Fruit fly (Drosophila melanogaster): Measurements from ENCODE around the gene Osi12.

The Osi12 gene

dm6 chr3R:6278231-6278630 is at the start of gene Osi12:
Gene Osi12, plus strand, starts transcription at chr3R:6278531.
- TF ChIP-seq CG17801 (GFP tag; optimal IDR thresholded peaks at IDR 0.05; ENCODE audit: partially characterized antibody) = no peak

- no peak for TF ChIP-seq CG17801 (GFP tag; optimal IDR thresholded peaks at IDR 0.05; ENCODE audit: partially characterized antibody)
Measured at dm6 chr3R:6229055-6229841, 49.1 kb upstream of the Osi12 start.

dm6 chr3R:6230298-6230697 is 48.0 kb upstream of the Osi12 start:
- no peak for TF ChIP-seq CG17801 (GFP tag; optimal IDR thresholded peaks at IDR 0.05; ENCODE audit: partially characterized antibody)

- no peak for TF ChIP-seq CG17801 (GFP tag; optimal IDR thresholded peaks at IDR 0.05; ENCODE audit: partially characterized antibody)
Measured at dm6 chr3R:6231391-6231790, 46.9 kb upstream of the Osi12 start.

dm6 chr3R:6233104-6233503 is 45.2 kb upstream of the Osi12 start:
- TF ChIP-seq CG17801 (GFP tag; optimal IDR thresholded peaks at IDR 0.05; ENCODE audit: partially characterized antibody) = no peak

- no peak for TF ChIP-seq CG17801 (GFP tag; optimal IDR thresholded peaks at IDR 0.05; ENCODE audit: partially characterized antibody)
Measured at dm6 chr3R:6234189-6234758, 44.1 kb upstream of the Osi12 start, which contains the start of gene Osi6. Gene Osi6, plus strand, starts transcription at chr3R:6234708.

dm6 chr3R:6238977-6239376 is 39.4 kb upstream of the Osi12 start:
- TF ChIP-seq CG17801 (GFP tag; optimal IDR thresholded peaks at IDR 0.05; ENCODE audit: partially characterized antibody) = no peak

dm6 chr3R:6240263-6240662 is 38.1 kb upstream of the Osi12 start:
- TF ChIP-seq CG17801 (GFP tag; optimal IDR thresholded peaks at IDR 0.05; ENCODE audit: partially characterized antibody) = no peak

dm6 chr3R:6241289-6241688 is 37.0 kb upstream of the Osi12 start:
- TF ChIP-seq CG17801 (GFP tag; optimal IDR thresholded peaks at IDR 0.05; ENCODE audit: partially characterized antibody) = no peak

dm6 chr3R:6244035-6244434 is 34.3 kb upstream of the Osi12 start:
- no peak for TF ChIP-seq CG17801 (GFP tag; optimal IDR thresholded peaks at IDR 0.05; ENCODE audit: partially characterized antibody)

dm6 chr3R:6244986-6245385 is 33.3 kb upstream of the Osi12 start:
- TF ChIP-seq CG17801 (GFP tag; optimal IDR thresholded peaks at IDR 0.05; ENCODE audit: partially characterized antibody) = no peak

- no peak for TF ChIP-seq CG17801 (GFP tag; optimal IDR thresholded peaks at IDR 0.05; ENCODE audit: partially characterized antibody)
Measured at dm6 chr3R:6248694-6249093, 29.6 kb upstream of the Osi12 start, which contains the start of gene Osi7. Gene Osi7, plus strand, starts transcription at chr3R:6248994.

- no peak for TF ChIP-seq CG17801 (GFP tag; optimal IDR thresholded peaks at IDR 0.05; ENCODE audit: partially characterized antibody)
Measured at dm6 chr3R:6252809-6253208, 25.5 kb upstream of the Osi12 start.

- TF ChIP-seq CG17801 (GFP tag; optimal IDR thresholded peaks at IDR 0.05; ENCODE audit: partially characterized antibody) = no peak
Measured at dm6 chr3R:6254438-6254837, 23.9 kb upstream of the Osi12 start.

dm6 chr3R:6254875-6255274 is 23.5 kb upstream of the Osi12 start, which contains the start of gene Osi8:
Gene Osi8, plus strand, starts transcription at chr3R:6255175.
- TF ChIP-seq CG17801 (GFP tag; optimal IDR thresholded peaks at IDR 0.05; ENCODE audit: partially characterized antibody) = no peak

- TF ChIP-seq CG17801 (GFP tag; optimal IDR thresholded peaks at IDR 0.05; ENCODE audit: partially characterized antibody) = no peak
Measured at dm6 chr3R:6259837-6260236, 18.5 kb upstream of the Osi12 start, which contains the start of gene Osi9. Gene Osi9, plus strand, starts transcription at chr3R:6260211.
